Fruit fly (Drosophila melanogaster) whole organism, embryonic: ENCODE data around the gene Obp73a.

Experiments
- Asciz ChIP-seq: fragments of 200-800 bp; sonication (Bioruptor generic); optimal IDR thresholded peaks from 2 replicates; lab custom pipeline; 2017; ENCODE audit warnings: missing biosample characterization, mild to moderate bottlenecking, missing genetic modification characterization, missing genetic modification reagents
- Awh ChIP-seq: fragments of 200-800 bp; sonication (Bioruptor generic); IDR thresholded peaks from 2 replicates; pipeline ENCODE4, ENCODE4 v1.3.6; 2022; ENCODE audit warnings: missing biosample characterization, missing genetic modification characterization
- CG10366 ChIP-seq: fragments of 200-800 bp; sonication (Bioruptor generic); IDR thresholded peaks from 2 replicates; pipeline ENCODE4 v1.3.6; 2022; ENCODE audit warnings: missing biosample characterization, missing genetic modification characterization
- CG11723 ChIP-seq: fragments of 200-800 bp; sonication (Bioruptor generic); optimal IDR thresholded peaks from 2 replicates; lab custom pipeline; 2017; ENCODE audit warnings: missing biosample characterization, mild to moderate bottlenecking, missing genetic modification characterization
- CG12236 ChIP-seq: fragments of 200-800 bp; sonication (Bioruptor generic); optimal IDR thresholded peaks from 2 replicates; lab custom pipeline; 2016; ENCODE audit warnings: missing biosample characterization, missing genetic modification characterization
- CG12299 ChIP-seq: fragments of 200-800 bp; sonication (Bioruptor generic); optimal IDR thresholded peaks from 2 replicates; lab custom pipeline; 2018; ENCODE audit warnings: missing biosample characterization, mild to moderate bottlenecking, missing genetic modification characterization
- CG1233 ChIP-seq: fragments of 200-800 bp; sonication (Bioruptor generic); optimal IDR thresholded peaks from 4 replicates; lab custom pipeline; 2018; ENCODE audit warnings: missing biosample characterization, mild to moderate bottlenecking, missing genetic modification characterization
- CG14014 ChIP-seq: fragments of 200-800 bp; sonication (Bioruptor generic); IDR thresholded peaks from 2 replicates; pipeline ENCODE4 v1.3.6; 2022; ENCODE audit warnings: missing biosample characterization, missing genetic modification characterization
- CG15011 ChIP-seq: fragments of 200-800 bp; sonication (Bioruptor generic); optimal IDR thresholded peaks from 3 replicates; lab custom pipeline; 2018; ENCODE audit warnings: missing biosample characterization, mild to moderate bottlenecking, missing genetic modification characterization
- CG17361 ChIP-seq: fragments of 200-800 bp; sonication (Bioruptor generic); IDR thresholded peaks from 3 replicates; pipeline ENCODE4 v1.3.6; 2022; ENCODE audit warnings: missing biosample characterization, missing genetic modification characterization
- CG17912 ChIP-seq: fragments of 200-800 bp; sonication (Bioruptor generic); optimal IDR thresholded peaks from 2 replicates; lab custom pipeline; 2018; ENCODE audit warnings: missing biosample characterization, mild to moderate bottlenecking, missing genetic modification characterization
- CG18476 ChIP-seq: fragments of 200-800 bp; sonication (Bioruptor generic); optimal IDR thresholded peaks from 2 replicates; lab custom pipeline; 2016; ENCODE audit warnings: missing biosample characterization, mild to moderate bottlenecking, missing genetic modification characterization
- CG33557 ChIP-seq: fragments of 200-800 bp; sonication (Bioruptor generic); optimal IDR thresholded peaks from 2 replicates; lab custom pipeline; 2019; ENCODE audit warnings: missing biosample characterization, mild to moderate bottlenecking, missing genetic modification characterization, moderate library complexity
- CG34224 ChIP-seq: fragments of 200-800 bp; sonication (Bioruptor generic); IDR thresholded peaks from 3 replicates; pipeline ENCODE4 v1.3.6; 2022; ENCODE audit warnings: missing biosample characterization, missing genetic modification characterization; ENCODE audit not compliant: partially characterized antibody
- CG4282 ChIP-seq: fragments of 200-800 bp; sonication (Bioruptor generic); optimal IDR thresholded peaks from 2 replicates; lab custom pipeline; 2016; ENCODE audit warnings: missing biosample characterization, missing genetic modification characterization
- CG7357 ChIP-seq: fragments of 200-800 bp; sonication (Bioruptor generic); IDR thresholded peaks from 3 replicates; pipeline ENCODE4 v1.3.6; 2022; ENCODE audit warnings: missing biosample characterization, missing genetic modification characterization
- CG8924 ChIP-seq: fragments of 200-800 bp; optimal IDR thresholded peaks from 3 replicates; lab custom pipeline; 2019; ENCODE audit warnings: missing biosample characterization, mild to moderate bottlenecking, missing genetic modification characterization, moderate library complexity
- CG9437 ChIP-seq: fragments of 200-800 bp; sonication (Bioruptor generic); optimal IDR thresholded peaks from 2 replicates; lab custom pipeline; 2018; ENCODE audit warnings: missing biosample characterization, mild to moderate bottlenecking, missing genetic modification characterization
- CkIIα-i1 ChIP-seq: fragments of 200-800 bp; sonication (Bioruptor generic); IDR thresholded peaks from 2 replicates; pipeline ENCODE4 v1.3.6; 2022; ENCODE audit warnings: missing biosample characterization, missing genetic modification characterization
- Dbx ChIP-seq: fragments of 200-800 bp; sonication (Bioruptor generic); IDR thresholded peaks from 3 replicates; pipeline ENCODE4 v1.3.6; 2022; ENCODE audit warnings: missing biosample characterization, missing genetic modification characterization
- Deaf1 ChIP-seq: fragments of 200-800 bp; optimal IDR thresholded peaks from 3 replicates; lab custom pipeline; 2019; ENCODE audit warnings: missing biosample characterization, mild to moderate bottlenecking, missing genetic modification characterization, moderate library complexity
- Dp ChIP-seq: fragments of 200-800 bp; sonication (Bioruptor generic); optimal IDR thresholded peaks from 2 replicates; lab custom pipeline; 2018; ENCODE audit warnings: missing biosample characterization, mild to moderate bottlenecking, missing genetic modification characterization, moderate library complexity
- E2f2 ChIP-seq: fragments of 200-800 bp; sonication (Bioruptor generic); IDR thresholded peaks from 2 replicates; pipeline ENCODE4 v1.3.6; 2022; ENCODE audit warnings: missing biosample characterization, missing genetic modification characterization
- Ets65A ChIP-seq: fragments of 200-800 bp; sonication (Bioruptor generic); peaks from one replicate; lab custom pipeline; 2016; ENCODE audit warnings: missing biosample characterization, missing genetic modification characterization
- HHEX ChIP-seq: fragments of 200-800 bp; sonication (Bioruptor generic); optimal IDR thresholded peaks from 3 replicates; lab custom pipeline; 2017; ENCODE audit warnings: missing biosample characterization, mild to moderate bottlenecking, missing genetic modification characterization, missing genetic modification reagents
- HLH3B ChIP-seq: fragments of 200-800 bp; sonication (Bioruptor generic); IDR thresholded peaks from 2 replicates; pipeline ENCODE4 v1.3.6; 2022; ENCODE audit warnings: missing biosample characterization, missing genetic modification characterization
- HLH54F ChIP-seq: fragments of 200-800 bp; sonication (Bioruptor generic); optimal IDR thresholded peaks from 3 replicates; lab custom pipeline; 2016; ENCODE audit warnings: missing biosample characterization, missing genetic modification characterization
- Hmr ChIP-seq: fragments of 200-800 bp; sonication (Bioruptor generic); optimal IDR thresholded peaks from 3 replicates; lab custom pipeline; 2017; ENCODE audit warnings: mild to moderate bottlenecking, missing biosample characterization, missing genetic modification reagents, missing genetic modification characterization
- NC2β ChIP-seq: fragments of 200-800 bp; sonication (Bioruptor generic); optimal IDR thresholded peaks from 2 replicates; lab custom pipeline; 2016; ENCODE audit warnings: missing biosample characterization, missing genetic modification characterization
- NK7.1 ChIP-seq: fragments of 200-800 bp; sonication (Bioruptor generic); optimal IDR thresholded peaks from 3 replicates; lab custom pipeline; 2016; ENCODE audit warnings: missing biosample characterization, missing genetic modification characterization
- Nf-YA ChIP-seq: fragments of 200-800 bp; sonication (Bioruptor generic); IDR thresholded peaks from 2 replicates; pipeline ENCODE4 v1.3.6; 2022; ENCODE audit warnings: missing biosample characterization, missing genetic modification characterization
- YL-1 ChIP-seq: fragments of 200-800 bp; sonication (Bioruptor generic); optimal IDR thresholded peaks from 3 replicates; lab custom pipeline; 2017; ENCODE audit warnings: missing biosample characterization, mild to moderate bottlenecking, missing genetic modification characterization
- bab2 ChIP-seq: fragments of 200-800 bp; sonication (Bioruptor generic); optimal IDR thresholded peaks from 2 replicates; lab custom pipeline; 2016; ENCODE audit warnings: missing biosample characterization, missing genetic modification characterization
- cato ChIP-seq: fragments of 200-800 bp; sonication (Bioruptor generic); optimal IDR thresholded peaks from 2 replicates; lab custom pipeline; 2016; ENCODE audit warnings: missing biosample characterization, missing genetic modification characterization, borderline replicate concordance
- fd3F ChIP-seq: fragments of 200-800 bp; sonication (Bioruptor generic); optimal IDR thresholded peaks from 2 replicates; lab custom pipeline; 2018; ENCODE audit warnings: missing biosample characterization, mild to moderate bottlenecking, missing genetic modification characterization, moderate library complexity
- ftz-f1 ChIP-seq: fragments of 200-800 bp; sonication (Bioruptor generic); optimal IDR thresholded peaks from 2 replicates; lab custom pipeline; 2016; ENCODE audit warnings: missing biosample characterization, missing genetic modification characterization
- gem ChIP-seq: fragments of 200-800 bp; sonication (Bioruptor generic); optimal IDR thresholded peaks from 2 replicates; lab custom pipeline; 2019; ENCODE audit warnings: missing biosample characterization, mild to moderate bottlenecking, missing genetic modification characterization, moderate library complexity
- gsb ChIP-seq: fragments of 200-800 bp; sonication (Bioruptor generic); IDR thresholded peaks from 2 replicates; pipeline ENCODE4 v1.3.6; 2022; ENCODE audit warnings: missing biosample characterization, missing genetic modification characterization
- hb ChIP-seq: fragments of 200-800 bp; sonication (Bioruptor generic); IDR thresholded peaks from 3 replicates; pipeline ENCODE4 v1.3.6; 2022; ENCODE audit warnings: missing biosample characterization, missing genetic modification characterization; ENCODE audit not compliant: partially characterized antibody
- her ChIP-seq: fragments of 200-800 bp; sonication (Bioruptor generic); optimal IDR thresholded peaks from 2 replicates; lab custom pipeline; 2016; ENCODE audit warnings: missing biosample characterization, missing genetic modification characterization
- pan ChIP-seq, 4 experiments: fragments of >200 bp in 3 of 4; fragments of 200-800 bp in 1 of 4; sonication (Bioruptor generic) in 1 of 4; optimal IDR thresholded peaks in 3 of 4; IDR thresholded peaks in 1 of 4; 2 replicates each; pipeline versions ENCODE4 v1.3.6 to Lab custom; 2017 to 2022; ENCODE audit warnings: missing biosample characterization in 2 of 4, missing genetic modification characterization in 2 of 4, mixed read lengths in 1 of 4
- salm ChIP-seq: fragments of 200-800 bp; sonication (Bioruptor generic); optimal IDR thresholded peaks from 2 replicates; lab custom pipeline; 2018; ENCODE audit warnings: missing biosample characterization, mild to moderate bottlenecking, missing genetic modification characterization
- sd ChIP-seq: fragments of 200-800 bp; sonication (Bioruptor generic); optimal IDR thresholded peaks from 3 replicates; lab custom pipeline; 2018; ENCODE audit warnings: missing biosample characterization, mild to moderate bottlenecking, missing genetic modification characterization, moderate library complexity
- slbo ChIP-seq: fragments of 200-800 bp; sonication (Bioruptor generic); IDR thresholded peaks from 2 replicates; pipeline ENCODE4 v1.3.6; 2022; ENCODE audit warnings: missing biosample characterization, missing genetic modification characterization
- sqz ChIP-seq: fragments of 200-800 bp; sonication (Bioruptor generic); optimal IDR thresholded peaks from 3 replicates; lab custom pipeline; 2018; ENCODE audit warnings: missing biosample characterization, mild to moderate bottlenecking, missing genetic modification characterization
- sug ChIP-seq: fragments of 200-800 bp; optimal IDR thresholded peaks from 2 replicates; lab custom pipeline; 2019; ENCODE audit warnings: missing biosample characterization, mild to moderate bottlenecking, missing genetic modification characterization, moderate library complexity
- tgo ChIP-seq: fragments of 200-800 bp; sonication (Bioruptor generic); IDR thresholded peaks from 3 replicates; pipeline ENCODE4 v1.3.6; 2022; ENCODE audit warnings: missing biosample characterization, missing genetic modification characterization
- tio ChIP-seq: fragments of 200-800 bp; sonication (Bioruptor generic); optimal IDR thresholded peaks from 2 replicates; lab custom pipeline; 2017; ENCODE audit warnings: missing biosample characterization, missing genetic modification characterization, inconsistent platforms
- trem ChIP-seq: fragments of 200-800 bp; optimal IDR thresholded peaks from 3 replicates; lab custom pipeline; 2019; ENCODE audit warnings: missing biosample characterization, mild to moderate bottlenecking, missing genetic modification characterization, moderate library complexity
- trh ChIP-seq: fragments of 200-800 bp; sonication (Bioruptor generic); optimal IDR thresholded peaks from 2 replicates; lab custom pipeline; 2016; ENCODE audit warnings: missing biosample characterization, missing genetic modification characterization

Gene Obp73a

dm6 chr3L:17004218-17004759 lies 60.1 kb downstream of the Obp73a start (continued):
- TF ChIP-seq sug (tag; lab: Kevin White, UChicago), result peak; percentile 59
- no peak for TF ChIP-seq CG17912
- peak; percentile 94 for TF ChIP-seq gem
- TF ChIP-seq Awh (GFP tag; lab: Robert Waterston, UW), result peak; percentile 63
- TF ChIP-seq hb (GFP tag; lab: Robert Waterston, UW), result no peak
- TF ChIP-seq pan (optimal IDR thresholded peaks at IDR 0.05; lab: Kevin White, UChicago), result no peak
- TF ChIP-seq pan (GFP tag; optimal IDR thresholded peaks at IDR 0.05 in 1 of 2, IDR thresholded peaks at IDR 0.05 in 1 of 2), result peak in 1 of 2 experiments; percentile 89
- TF ChIP-seq HLH3B, result peak; percentile 88
- peak; percentile 68 for TF ChIP-seq CG18476
- TF ChIP-seq CG12236, result peak; percentile 85
- TF ChIP-seq CG9437 (GFP tag; lab: Kevin White, UChicago), result peak; percentile 83
- peak; percentile 74 for TF ChIP-seq CG12299 (tag; lab: Kevin White, UChicago)
- peak; percentile 83 for TF ChIP-seq CG4282
- TF ChIP-seq CG8924 (tag; lab: Kevin White, UChicago), result peak; percentile 91
- TF ChIP-seq trh (GFP tag; lab: Kevin White, UChicago), result peak; percentile 17
- peak; percentile 36 for TF ChIP-seq sqz
- peak; percentile 25 for TF ChIP-seq CG33557 (GFP tag; lab: Kevin White, UChicago)
- peak; percentile 91 for TF ChIP-seq slbo (GFP tag; lab: Robert Waterston, UW)
- TF ChIP-seq NK7.1 (GFP tag; lab: Kevin White, UChicago), result peak; percentile 82
- TF ChIP-seq tgo, result peak; percentile 91
- peak; percentile 89 for TF ChIP-seq HLH54F (GFP tag; lab: Kevin White, UChicago)
- TF ChIP-seq Deaf1 (tag; lab: Kevin White, UChicago), result peak; percentile 64
- peak; percentile 83 for TF ChIP-seq CG10366
- TF ChIP-seq YL-1 (GFP tag; lab: Kevin White, UChicago), result peak; percentile 10
- no peak for TF ChIP-seq Dp (GFP tag; lab: Kevin White, UChicago)
- TF ChIP-seq sd, result no peak
- TF ChIP-seq CG17361 (GFP tag; lab: Robert Waterston, UW), result peak; percentile 88
- peak; percentile 86 for TF ChIP-seq tio (GFP tag; lab: Kevin White, UChicago)
- peak; percentile 79 for TF ChIP-seq gsb
- TF ChIP-seq Nf-YA (GFP tag; lab: Robert Waterston, UW), result peak; percentile 46; the same call in 1 of the 2 replicates
- TF ChIP-seq CG34224 (GFP tag; lab: Robert Waterston, UW), result no peak
- TF ChIP-seq HHEX (GFP tag; lab: Kevin White, UChicago), result peak; percentile 86
- peak; percentile 74 for TF ChIP-seq CG11723 (GFP tag; lab: Kevin White, UChicago)
- peak; percentile 60; the same call in 1 of the 2 replicates for TF ChIP-seq CkIIα-i1
- peak; percentile 80 for TF ChIP-seq Asciz
- peak; percentile 87 for TF ChIP-seq Hmr (GFP tag; lab: Kevin White, UChicago)
- TF ChIP-seq salm (tag; lab: Kevin White, UChicago), result peak; percentile 79
- peak; percentile 83 for TF ChIP-seq Dbx (GFP tag; lab: Robert Waterston, UW)
- peak; percentile 89 for TF ChIP-seq bab2
- peak; percentile 23 for TF ChIP-seq trem
- TF ChIP-seq fd3F (GFP tag; lab: Kevin White, UChicago), result peak; percentile 88
- TF ChIP-seq CG14014 (GFP tag; lab: Robert Waterston, UW), result peak; percentile 89
- TF ChIP-seq her, result peak; percentile 87
- TF ChIP-seq E2f2, result peak; percentile 62
- peak; percentile 48 for TF ChIP-seq CG1233 (GFP tag; lab: Kevin White, UChicago)
- peak; percentile 83 for TF ChIP-seq CG7357 (GFP tag; lab: Robert Waterston, UW)
- peak; percentile 85 for TF ChIP-seq CG15011
- TF ChIP-seq ftz-f1 (GFP tag; lab: Kevin White, UChicago), result no peak
- TF ChIP-seq cato, result peak; percentile 67
- TF ChIP-seq NC2β (GFP tag; lab: Kevin White, UChicago), result peak; percentile 51
- peak; percentile 99 for TF ChIP-seq Ets65A
